Fruit fly (Drosophila melanogaster) whole organism, embryonic: ENCODE data around the gene CG33325.
A peak's percentile ranks its signal among the peaks of the same experiment; 100 is the strongest.

Source experiments
- CG1024 ChIP-seq: fragments of 200-800 bp; sonication (Bioruptor generic); IDR thresholded peaks from 2 replicates; pipeline ENCODE4 v1.3.6; 2022; ENCODE audit warnings: missing biosample characterization, missing genetic modification characterization
- CG10543 ChIP-seq: fragments of 200-800 bp; sonication (Bioruptor generic); optimal IDR thresholded peaks from 3 replicates; lab custom pipeline; 2017; ENCODE audit warnings: missing biosample characterization, mild to moderate bottlenecking, missing genetic modification characterization, moderate library complexity
- CG10979 ChIP-seq: fragments of 200-800 bp; sonication (Bioruptor generic); optimal IDR thresholded peaks from 2 replicates; lab custom pipeline; 2018; ENCODE audit warnings: missing biosample characterization, mild to moderate bottlenecking, missing genetic modification characterization, moderate library complexity
- CG12744 ChIP-seq: fragments of 200-800 bp; sonication (Bioruptor generic); optimal IDR thresholded peaks from 2 replicates; lab custom pipeline; 2016; ENCODE audit warnings: missing biosample characterization, missing genetic modification characterization
- CG13894 ChIP-seq: fragments of 200-800 bp; sonication (Bioruptor generic); optimal IDR thresholded peaks from 3 replicates; lab custom pipeline; 2018; ENCODE audit warnings: missing biosample characterization, mild to moderate bottlenecking, missing genetic modification characterization, moderate library complexity
- CG14050 ChIP-seq: fragments of 200-800 bp; sonication (Bioruptor generic); IDR thresholded peaks from 3 replicates; pipeline ENCODE4 v1.3.6; 2022; ENCODE audit warnings: missing biosample characterization, missing genetic modification characterization
- CG14710 ChIP-seq: fragments of 200-800 bp; sonication (Bioruptor generic); optimal IDR thresholded peaks from 3 replicates; lab custom pipeline; 2019; ENCODE audit warnings: missing biosample characterization, mild to moderate bottlenecking, missing genetic modification characterization, moderate library complexity
- CG17361 ChIP-seq: fragments of 200-800 bp; sonication (Bioruptor generic); IDR thresholded peaks from 3 replicates; pipeline ENCODE4 v1.3.6; 2022; ENCODE audit warnings: missing biosample characterization, missing genetic modification characterization
- CG2129 ChIP-seq: fragments of 200-800 bp; sonication (Bioruptor generic); IDR thresholded peaks from 2 replicates; pipeline ENCODE4 v1.3.6; 2022; ENCODE audit warnings: missing biosample characterization, missing genetic modification characterization; ENCODE audit not compliant: partially characterized antibody
- CG2678 ChIP-seq: fragments of 200-800 bp; sonication (Bioruptor generic); optimal IDR thresholded peaks from 3 replicates; lab custom pipeline; 2019; ENCODE audit warnings: missing biosample characterization, mild to moderate bottlenecking, missing genetic modification characterization, moderate library complexity
- CG2889 ChIP-seq: fragments of 200-800 bp; sonication (Bioruptor generic); IDR thresholded peaks from 3 replicates; pipeline ENCODE4 v1.3.6; 2022; ENCODE audit warnings: missing biosample characterization, missing genetic modification characterization
- CG31365 ChIP-seq: fragments of 200-800 bp; sonication (Bioruptor generic); optimal IDR thresholded peaks from 2 replicates; lab custom pipeline; 2018; ENCODE audit warnings: missing biosample characterization, mild to moderate bottlenecking, missing genetic modification characterization
- CG3995 ChIP-seq: fragments of 200-800 bp; sonication (Bioruptor generic); optimal IDR thresholded peaks from 3 replicates; lab custom pipeline; 2016; ENCODE audit warnings: missing biosample characterization, missing genetic modification characterization
- CG6689 ChIP-seq: fragments of 200-800 bp; sonication (Bioruptor generic); IDR thresholded peaks from 2 replicates; pipeline ENCODE4 v1.3.6; 2022; ENCODE audit warnings: missing biosample characterization, missing genetic modification characterization
- CG7839 ChIP-seq: fragments of 200-800 bp; sonication (Bioruptor generic); optimal IDR thresholded peaks from 3 replicates; lab custom pipeline; 2018; ENCODE audit warnings: missing biosample characterization, mild to moderate bottlenecking, missing genetic modification characterization, moderate library complexity
- CG7987 ChIP-seq: fragments of 200-800 bp; sonication (Bioruptor generic); optimal IDR thresholded peaks from 2 replicates; lab custom pipeline; 2018; ENCODE audit warnings: missing biosample characterization, mild to moderate bottlenecking, missing genetic modification characterization, moderate library complexity
- CG8089 ChIP-seq: fragments of 200-800 bp; sonication (Bioruptor generic); optimal IDR thresholded peaks from 3 replicates; lab custom pipeline; 2016; ENCODE audit warnings: missing biosample characterization, missing genetic modification characterization
- CG9932 ChIP-seq: fragments of 200-800 bp; sonication (Bioruptor generic); IDR thresholded peaks from 2 replicates; pipeline ENCODE4 v1.3.6; 2022; ENCODE audit warnings: missing biosample characterization, missing genetic modification characterization
- Dad ChIP-seq: fragments of 200-800 bp; sonication (Bioruptor generic); optimal IDR thresholded peaks from 3 replicates; lab custom pipeline; 2016; ENCODE audit warnings: missing biosample characterization, missing genetic modification characterization
- Dek ChIP-seq: fragments of 200-800 bp; sonication (Bioruptor generic); optimal IDR thresholded peaks from 3 replicates; lab custom pipeline; 2019; ENCODE audit warnings: missing biosample characterization, mild to moderate bottlenecking, missing genetic modification characterization, moderate library complexity
- Dip2 ChIP-seq: fragments of 200-800 bp; sonication (Bioruptor generic); IDR thresholded peaks from 2 replicates; pipeline ENCODE4 v1.3.6; 2022; ENCODE audit warnings: missing biosample characterization, missing genetic modification characterization
- ERR ChIP-seq: fragments of 200-800 bp; sonication (Bioruptor generic); optimal IDR thresholded peaks from 2 replicates; lab custom pipeline; 2016; ENCODE audit warnings: missing biosample characterization, missing genetic modification characterization
- Ets97D ChIP-seq: fragments of 200-800 bp; sonication (Bioruptor generic); optimal IDR thresholded peaks from 3 replicates; lab custom pipeline; 2016; ENCODE audit warnings: missing biosample characterization, missing genetic modification characterization
- Gsc ChIP-seq: fragments of 200-800 bp; sonication (Bioruptor generic); IDR thresholded peaks from 2 replicates; pipeline ENCODE4 v1.3.6; 2022; ENCODE audit warnings: missing biosample characterization, missing genetic modification characterization
- Hmx ChIP-seq: fragments of 200-800 bp; sonication (Bioruptor generic); optimal IDR thresholded peaks from 2 replicates; lab custom pipeline; 2016; ENCODE audit warnings: missing biosample characterization, missing genetic modification characterization
- MTF-1 ChIP-seq: fragments of 200-800 bp; sonication (Bioruptor generic); optimal IDR thresholded peaks from 2 replicates; lab custom pipeline; 2018; ENCODE audit warnings: missing biosample characterization, mild to moderate bottlenecking, missing genetic modification characterization, borderline replicate concordance
- NK7.1 ChIP-seq: fragments of 200-800 bp; sonication (Bioruptor generic); optimal IDR thresholded peaks from 3 replicates; lab custom pipeline; 2016; ENCODE audit warnings: missing biosample characterization, missing genetic modification characterization
- Pdp1 ChIP-seq, 2 experiments: fragments of 200-800 bp; sonication (Bioruptor generic); optimal IDR thresholded peaks; 3 replicates each; lab custom pipeline; 2016; ENCODE audit warnings: missing biosample characterization in 2 of 2, missing genetic modification characterization in 2 of 2, mild to moderate bottlenecking in 1 of 2, moderate library complexity in 1 of 2
- Poxn ChIP-seq: fragments of 200-800 bp; sonication (Bioruptor generic); IDR thresholded peaks from 2 replicates; pipeline ENCODE4 v1.3.6; 2022; ENCODE audit warnings: missing biosample characterization, missing genetic modification characterization
- YL-1 ChIP-seq: fragments of 200-800 bp; sonication (Bioruptor generic); optimal IDR thresholded peaks from 3 replicates; lab custom pipeline; 2017; ENCODE audit warnings: missing biosample characterization, mild to moderate bottlenecking, missing genetic modification characterization
- amos ChIP-seq: fragments of 200-800 bp; sonication (Bioruptor generic); IDR thresholded peaks from 2 replicates; pipeline ENCODE4 v1.3.6; 2022; ENCODE audit warnings: missing biosample characterization, missing genetic modification characterization; ENCODE audit not compliant: partially characterized antibody
- aop ChIP-seq: fragments of 200-800 bp; sonication (Bioruptor generic); IDR thresholded peaks from 2 replicates; pipeline ENCODE4 v1.3.6; 2022; ENCODE audit warnings: missing biosample characterization, missing genetic modification characterization
- ato ChIP-seq: fragments of 200-800 bp; sonication (Bioruptor generic); IDR thresholded peaks from 2 replicates; pipeline ENCODE4 v1.3.6; 2022; ENCODE audit warnings: missing biosample characterization, missing genetic modification characterization; ENCODE audit not compliant: partially characterized antibody
- br ChIP-seq: fragments of >200 bp; optimal IDR thresholded peaks from 2 replicates; lab custom pipeline; 2017
- da ChIP-seq: fragments of 200-800 bp; sonication (Bioruptor generic); optimal IDR thresholded peaks from 2 replicates; lab custom pipeline; 2016; ENCODE audit warnings: missing biosample characterization, missing genetic modification characterization
- dan ChIP-seq: fragments of 200-800 bp; sonication (Bioruptor generic); IDR thresholded peaks from 2 replicates; pipeline ENCODE4 v1.3.6; 2022; ENCODE audit warnings: missing biosample characterization, missing genetic modification characterization
- en ChIP-seq: fragments of 200-800 bp; sonication (Bioruptor generic); optimal IDR thresholded peaks from 2 replicates; lab custom pipeline; 2016; ENCODE audit warnings: missing biosample characterization, missing genetic modification characterization
- ewg ChIP-seq: fragments of 200-800 bp; sonication (Bioruptor generic); optimal IDR thresholded peaks from 3 replicates; lab custom pipeline; 2017; ENCODE audit warnings: mild to moderate bottlenecking, missing biosample characterization, missing genetic modification reagents, missing genetic modification characterization
- ham ChIP-seq: fragments of 200-800 bp; sonication (Bioruptor generic); IDR thresholded peaks from 2 replicates; pipeline ENCODE4 v1.3.6; 2022; ENCODE audit warnings: missing biosample characterization, missing genetic modification characterization
- inv ChIP-seq: fragments of 200-800 bp; sonication (Bioruptor generic); IDR thresholded peaks from 2 replicates; pipeline ENCODE4 v1.3.6; 2022; ENCODE audit warnings: missing biosample characterization, missing genetic modification characterization; ENCODE audit not compliant: partially characterized antibody
- kah ChIP-seq: fragments of 200-800 bp; sonication (Bioruptor generic); optimal IDR thresholded peaks from 2 replicates; lab custom pipeline; 2018; ENCODE audit warnings: missing biosample characterization, mild to moderate bottlenecking, missing genetic modification characterization
- lbe ChIP-seq: fragments of 200-800 bp; sonication (Bioruptor generic); optimal IDR thresholded peaks from 2 replicates; lab custom pipeline; 2016; ENCODE audit warnings: missing biosample characterization, mild to moderate bottlenecking, missing genetic modification characterization
- lilli ChIP-seq: fragments of 200-800 bp; sonication (Bioruptor generic); optimal IDR thresholded peaks from 3 replicates; lab custom pipeline; 2016; ENCODE audit warnings: missing biosample characterization, missing genetic modification characterization
- odd ChIP-seq: fragments of 200-800 bp; sonication (Bioruptor generic); optimal IDR thresholded peaks from 2 replicates; lab custom pipeline; 2017; ENCODE audit warnings: missing biosample characterization, mild to moderate bottlenecking, missing genetic modification characterization
- sna ChIP-seq: fragments of 200-800 bp; sonication (Bioruptor generic); IDR thresholded peaks from 2 replicates; pipeline ENCODE4 v1.3.6; 2022; ENCODE audit warnings: missing biosample characterization, missing genetic modification characterization; ENCODE audit not compliant: partially characterized antibody
- toy ChIP-seq: fragments of 200-800 bp; sonication (Bioruptor generic); IDR thresholded peaks from 2 replicates; pipeline ENCODE4 v1.3.6; 2022; ENCODE audit warnings: missing biosample characterization, missing genetic modification characterization
- unpg ChIP-seq: fragments of 200-800 bp; sonication (Bioruptor generic); optimal IDR thresholded peaks from 3 replicates; lab custom pipeline; 2018; ENCODE audit warnings: missing biosample characterization, mild to moderate bottlenecking, missing genetic modification characterization, moderate library complexity
- z ChIP-seq: fragments of 200-800 bp; sonication (Bioruptor generic); IDR thresholded peaks from 3 replicates; pipeline ENCODE4 v1.3.6; 2022; ENCODE audit warnings: missing biosample characterization, missing genetic modification characterization
- zen2 ChIP-seq: fragments of 200-800 bp; sonication (Bioruptor generic); IDR thresholded peaks from 3 replicates; pipeline ENCODE4 v1.3.6; 2022; ENCODE audit warnings: missing biosample characterization, missing genetic modification characterization; ENCODE audit not compliant: partially characterized antibody

The CG33325 gene

DNA sequence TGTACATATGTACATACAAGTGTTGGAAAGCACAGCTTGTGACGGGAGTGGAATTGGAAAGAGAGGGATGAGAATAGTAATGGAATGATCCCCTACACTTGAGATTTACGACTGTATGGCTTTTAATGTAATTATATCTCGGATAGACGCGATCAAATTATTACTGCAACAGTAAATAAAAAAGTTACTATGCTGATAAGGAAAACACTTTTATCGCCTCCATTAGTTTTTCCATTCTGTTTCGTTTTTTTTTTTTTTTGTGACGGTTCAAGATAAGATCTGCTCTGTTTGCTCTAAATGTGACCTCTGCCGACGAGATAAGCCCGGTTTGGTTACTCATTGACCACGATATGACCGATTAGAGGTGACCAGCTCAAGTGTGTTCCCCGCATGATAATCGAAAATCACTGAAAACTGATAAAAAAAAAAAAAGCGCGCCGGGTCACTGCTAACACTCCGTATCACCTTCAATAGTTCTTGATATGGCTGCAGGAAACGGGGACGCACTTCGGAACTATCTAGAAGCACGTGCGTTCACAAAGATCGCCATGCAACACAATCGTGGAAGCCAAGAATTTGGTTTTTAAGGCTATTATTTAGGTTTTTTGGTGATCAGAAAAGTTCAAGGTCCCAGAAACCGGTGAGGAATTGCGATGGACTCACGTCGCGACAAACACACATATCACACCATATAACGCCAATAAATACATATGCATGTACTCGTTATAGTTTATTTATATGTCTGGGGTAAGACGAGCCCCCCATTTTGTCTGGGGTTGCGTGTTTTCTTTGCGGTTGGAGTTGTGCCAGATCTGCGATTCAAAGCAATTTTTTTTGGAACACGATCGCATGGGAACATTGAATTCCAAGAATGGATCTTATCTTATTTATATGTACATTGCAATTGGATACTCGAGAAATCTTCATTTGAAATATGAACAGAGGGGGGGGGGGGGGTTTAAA is 9.0 kb downstream of the CG33325 start, which contains the start of gene p (continued):
- TF ChIP-seq Pdp1 (GFP tag; optimal IDR thresholded peaks at IDR 0.05; lab: Kevin White, UChicago), result peak; percentile 11 to 44
- no peak for TF ChIP-seq sna
- TF ChIP-seq CG10979 (tag; lab: Kevin White, UChicago), result peak; percentile 34
- TF ChIP-seq Dek, result no peak
- no peak for TF ChIP-seq br (lab: Kevin White, UChicago)
- no peak for TF ChIP-seq aop
- no peak for TF ChIP-seq MTF-1 (GFP tag; lab: Kevin White, UChicago)
- TF ChIP-seq inv (GFP tag; lab: Robert Waterston, UW), result no peak
- no peak for TF ChIP-seq CG17361 (GFP tag; lab: Robert Waterston, UW)
- no peak for TF ChIP-seq CG8089
- TF ChIP-seq en (GFP tag; lab: Kevin White, UChicago), result no peak
- TF ChIP-seq CG2129 (GFP tag; lab: Robert Waterston, UW), result no peak
- peak; percentile 37 for TF ChIP-seq Dad
- peak; percentile 6 for TF ChIP-seq CG14710
- no peak for TF ChIP-seq z (GFP tag; lab: Robert Waterston, UW)
- TF ChIP-seq CG1024 (GFP tag; lab: Robert Waterston, UW), result no peak
- TF ChIP-seq CG10543 (GFP tag; lab: Kevin White, UChicago), result peak; percentile 63
- no peak for TF ChIP-seq Ets97D (GFP tag; lab: Kevin White, UChicago)
- TF ChIP-seq odd (GFP tag; lab: Kevin White, UChicago), result peak; percentile 42
- no peak for TF ChIP-seq Dip2
- TF ChIP-seq dan (GFP tag; lab: Robert Waterston, UW), result no peak
- TF ChIP-seq lbe (GFP tag; lab: Kevin White, UChicago), result no peak
- TF ChIP-seq da (GFP tag; lab: Kevin White, UChicago), result no peak
- peak; percentile 58 for TF ChIP-seq unpg
- TF ChIP-seq CG7987 (GFP tag; lab: Kevin White, UChicago), result peak; percentile 57
- TF ChIP-seq CG31365 (tag; lab: Kevin White, UChicago), result no peak
- TF ChIP-seq CG7839 (tag; lab: Kevin White, UChicago), result peak; percentile 19
- TF ChIP-seq CG2889 (GFP tag; lab: Robert Waterston, UW), result no peak
- TF ChIP-seq ewg (GFP tag; lab: Kevin White, UChicago), result no peak
- no peak for TF ChIP-seq ham (GFP tag; lab: Robert Waterston, UW)
- no peak for TF ChIP-seq Hmx
- TF ChIP-seq CG14050 (GFP tag; lab: Robert Waterston, UW), result no peak
- no peak for TF ChIP-seq toy (GFP tag; lab: Robert Waterston, UW)
- TF ChIP-seq ato (GFP tag; lab: Robert Waterston, UW), result no peak
- TF ChIP-seq Gsc, result no peak
- peak; percentile 30 for TF ChIP-seq kah (GFP tag; lab: Kevin White, UChicago)
- peak; percentile 16 for TF ChIP-seq YL-1
- TF ChIP-seq CG13894, result peak; percentile 32
- TF ChIP-seq CG9932 (GFP tag; lab: Robert Waterston, UW), result peak; percentile 51
- TF ChIP-seq zen2, result no peak
- TF ChIP-seq CG3995 (GFP tag; lab: Kevin White, UChicago), result peak; percentile 70
- peak; percentile 42; the same call in 1 of the 2 replicates for TF ChIP-seq CG6689 (GFP tag; lab: Robert Waterston, UW)
- peak; percentile 10 for TF ChIP-seq NK7.1 (GFP tag; lab: Kevin White, UChicago)
- no peak for TF ChIP-seq ERR (GFP tag; lab: Kevin White, UChicago)
- TF ChIP-seq CG2678 (tag; lab: Kevin White, UChicago), result peak; percentile 45
- no peak for TF ChIP-seq Poxn
- no peak for TF ChIP-seq amos (GFP tag; lab: Robert Waterston, UW)
- peak; percentile 46 for TF ChIP-seq lilli (GFP tag; lab: Kevin White, UChicago)
- peak; percentile 23 for TF ChIP-seq CG12744
